Worm (Caenorhabditis elegans): ENCODE data around the gene gbb-2.

DNA sequence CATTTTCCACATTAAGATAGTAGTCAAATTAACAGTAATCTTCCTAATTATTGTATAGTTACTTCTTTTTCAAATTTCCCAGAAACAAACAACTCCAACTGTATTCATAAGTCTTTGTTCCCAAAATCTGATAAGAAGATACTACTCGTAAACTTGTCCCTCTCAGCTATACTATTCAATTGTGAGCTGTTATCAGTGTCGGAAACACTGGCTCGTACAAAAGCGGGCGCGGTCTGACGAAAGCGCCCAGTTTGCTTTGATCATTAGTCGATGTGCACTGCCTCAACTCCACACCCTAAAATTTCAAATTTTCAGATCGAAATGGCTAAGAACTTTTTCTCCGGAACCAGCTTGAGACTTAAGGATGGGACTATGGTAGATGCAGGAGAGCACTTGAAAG, 19.8 kb downstream of the gbb-2 start, which contains the start of gene trx-3:
- no peak for TF ChIP-seq ztf-23 (GFP tag; IDR thresholded peaks at IDR 0.05)
- TF ChIP-seq med-1 (GFP tag; optimal IDR thresholded peaks at IDR 0.05; ENCODE audit: insufficient read depth), result no peak
